Worm (Caenorhabditis elegans) whole organism, L4/young adult: ENCODE data around the gene W02B12.1.
A peak's percentile ranks its signal among the peaks of the same experiment; 100 is the strongest.
"Not testable (repeated sequence)": the region's sequence is repeated elsewhere in the genome, so short reads cannot be mapped to it uniquely, and the experiment has no call there.

ENCODE experiments used
- W03F9.2 ChIP-seq: fragments of 150-350 bp; optimal IDR thresholded peaks from 2 replicates; lab custom pipeline; 2014; ENCODE audit warnings: missing biosample characterization, missing genetic modification characterization
- dao-5 ChIP-seq: sonication (generic microtip); optimal IDR thresholded peaks from 2 replicates; lab custom pipeline; 2016; ENCODE audit warnings: missing genotype, missing genetic modification characterization, moderate library complexity, missing compliant biosample characterization
- him-1 ChIP-seq: sonication (generic microtip); optimal IDR thresholded peaks from 2 replicates; lab custom pipeline; 2016; ENCODE audit warnings: missing genotype, missing genetic modification reagents, missing genetic modification characterization, missing compliant biosample characterization

Gene W02B12.1

DNA sequence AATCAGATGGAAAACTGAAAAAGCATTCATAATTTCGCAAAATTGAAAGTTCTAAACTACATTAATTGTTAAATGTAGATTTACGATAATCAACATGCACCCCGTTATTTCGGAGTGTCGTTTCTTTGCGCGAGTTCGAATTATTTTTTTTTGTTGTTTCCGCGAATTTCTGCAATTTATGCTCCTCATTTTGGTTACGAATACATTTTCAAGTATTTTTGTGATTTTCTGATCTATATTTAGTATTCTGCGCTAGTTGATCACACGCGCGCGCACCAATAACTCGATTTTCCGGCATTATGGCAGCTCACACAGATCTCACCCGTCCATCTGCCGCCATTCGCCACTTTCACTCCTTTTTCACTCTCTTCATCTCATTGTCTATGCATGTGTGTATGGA, 8.6 kb upstream of the W02B12.1 start, which contains the start of gene VW02B12L.2:
Gene VW02B12L.2 (minus strand): TSS at position 65 of the 400 bp plus-strand sequence.
- TF ChIP-seq W03F9.2 (tag; lab: Kevin White, UChicago) (no peak), dao-5 (no peak), him-1 (tag; lab: Kevin White, UChicago) (no peak)

DNA sequence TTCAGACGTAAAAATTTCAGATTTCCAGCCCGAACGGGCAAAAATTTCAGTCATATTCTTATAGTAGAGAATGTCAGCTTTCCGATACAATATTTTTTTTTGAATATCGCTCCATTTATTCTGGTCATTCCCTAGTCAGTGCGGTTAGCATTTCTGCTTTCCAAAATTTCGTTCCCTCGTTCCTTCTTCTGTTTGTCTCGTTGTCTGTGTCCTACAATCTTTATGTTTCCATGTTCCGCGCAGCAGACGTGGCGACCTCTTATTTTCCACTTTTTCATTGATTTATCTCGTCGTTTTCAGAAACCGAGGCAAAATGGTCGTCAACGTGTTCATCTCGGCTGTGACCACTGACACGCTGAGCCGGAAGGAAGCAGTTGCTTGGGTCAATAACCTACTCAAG, 6.4 kb upstream of the W02B12.1 start, which contains the start of gene ebp-2:
Gene ebp-2 (plus strand): TSS at position 301 of the 400 bp plus-strand sequence.
- TF ChIP-seq him-1 (tag; lab: Kevin White, UChicago); dao-5; W03F9.2 (tag; lab: Kevin White, UChicago): not testable (repeated sequence)

DNA sequence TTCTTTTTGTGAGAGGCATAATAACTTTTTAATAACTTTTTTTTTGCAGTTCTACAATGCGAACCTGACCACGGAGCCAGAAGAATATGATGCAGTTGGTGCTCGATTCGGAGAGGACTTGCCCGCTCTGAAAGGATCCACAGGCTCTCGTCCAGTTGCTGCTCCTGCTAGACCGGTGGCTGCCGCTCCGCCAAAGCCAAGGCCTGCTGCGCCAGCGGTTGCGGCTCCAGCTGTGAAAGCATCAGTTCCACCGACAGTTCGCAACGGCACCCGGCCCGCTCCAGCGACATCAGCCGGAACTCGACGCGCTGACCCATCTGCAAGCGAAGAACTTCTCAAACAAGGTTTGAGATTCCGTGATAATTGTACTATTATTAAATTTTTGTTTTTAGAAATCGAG, 5.7 kb upstream of the W02B12.1 start:
- TF ChIP-seq W03F9.2 (tag; lab: Kevin White, UChicago) (no peak), him-1 (tag; lab: Kevin White, UChicago) (no peak), dao-5 (no peak)

DNA sequence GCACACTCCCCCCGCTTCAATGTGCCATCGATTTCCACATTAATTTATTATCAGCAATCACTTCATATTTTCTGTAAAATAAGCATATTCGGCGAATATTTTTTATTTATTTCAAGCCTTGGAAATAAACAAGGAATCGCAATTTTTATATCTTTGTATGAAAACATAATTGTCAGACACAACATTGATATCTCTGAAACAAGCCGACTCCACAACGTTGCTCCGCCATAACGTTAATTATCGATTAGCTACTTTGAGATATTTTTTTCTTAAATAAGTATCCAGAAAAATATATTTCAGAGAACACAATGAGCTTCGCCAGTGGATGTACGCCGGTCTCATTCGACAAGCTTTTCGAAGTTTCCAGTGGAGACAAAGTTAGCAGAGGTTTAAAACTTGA, 5.0 kb upstream of the W02B12.1 start, which contains the start of gene adbp-1:
Gene adbp-1 (plus strand): TSS at position 301 of the 400 bp plus-strand sequence.
- TF ChIP-seq dao-5 (no peak), him-1 (tag; lab: Kevin White, UChicago) (no peak), W03F9.2 (tag; lab: Kevin White, UChicago) (no peak)

DNA sequence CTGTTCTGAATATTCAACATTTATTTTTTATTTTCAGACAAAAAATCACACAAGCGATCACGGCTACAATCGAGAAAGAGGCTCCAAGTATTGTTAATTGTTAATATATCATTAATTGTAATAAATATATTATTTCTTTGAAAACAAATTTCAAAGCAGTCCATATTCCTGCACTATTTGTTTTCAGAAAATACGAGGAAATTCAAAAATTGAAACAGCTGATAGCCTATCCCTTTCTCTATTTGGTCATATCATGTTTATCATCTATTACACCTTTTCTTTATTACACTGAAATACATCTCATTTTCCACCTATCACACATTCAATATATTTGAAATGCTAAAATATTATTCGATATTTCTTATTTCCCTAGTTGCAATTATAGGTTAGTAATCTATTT, 3.8 kb upstream of the W02B12.1 start, which contains the start of gene W02B12.13:
Gene W02B12.13 (plus strand): TSS at position 301 of the 400 bp plus-strand sequence.
- TF ChIP-seq W03F9.2 (tag; lab: Kevin White, UChicago) = no peak
- TF ChIP-seq dao-5 = no peak
- TF ChIP-seq him-1 (tag; lab: Kevin White, UChicago) = no peak

DNA sequence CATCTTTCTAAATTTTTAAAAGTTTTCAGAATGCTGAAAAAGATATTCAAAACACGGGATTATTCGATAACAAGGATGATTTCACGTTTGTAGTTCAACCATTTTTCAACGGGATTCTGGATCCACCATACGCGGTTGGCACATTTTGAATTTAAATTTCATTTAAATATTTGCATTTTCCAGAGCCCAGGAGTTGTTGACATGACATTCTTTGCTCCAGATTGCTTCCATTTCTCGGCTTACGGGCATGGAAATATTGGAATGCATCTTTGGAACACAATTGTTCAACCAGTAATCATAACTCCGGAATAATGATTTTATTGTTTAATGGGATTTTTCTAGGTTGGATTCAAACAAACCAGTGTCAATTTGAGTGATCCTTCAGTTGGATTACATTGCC, 2.1 kb downstream of the W02B12.1 start:
- TF ChIP-seq dao-5 = no peak
- TF ChIP-seq him-1 (tag; lab: Kevin White, UChicago) = no peak
- no peak for TF ChIP-seq W03F9.2 (tag; lab: Kevin White, UChicago)

DNA sequence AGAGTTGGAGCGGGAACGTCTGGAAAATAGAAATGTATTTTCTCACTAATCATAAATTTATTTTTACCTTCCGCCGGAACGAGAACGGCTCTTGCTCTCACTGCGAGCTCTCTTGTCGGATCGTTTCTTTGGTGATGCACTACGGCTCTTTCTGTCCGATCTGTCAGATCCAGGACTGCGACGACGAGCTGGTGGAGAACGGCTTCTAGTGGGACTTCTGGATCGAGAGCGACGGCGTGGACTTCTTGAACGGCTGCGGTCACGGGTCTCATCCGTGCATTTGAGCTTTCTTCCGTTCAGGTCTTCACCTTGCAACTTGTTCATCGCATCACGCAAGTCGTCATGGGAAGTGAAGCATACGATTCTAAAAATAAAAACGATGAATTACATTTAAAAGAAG, 2.9 kb downstream of the W02B12.1 start:
- no peak for TF ChIP-seq him-1 (tag; lab: Kevin White, UChicago)
- TF ChIP-seq dao-5 = no peak
- no peak for TF ChIP-seq W03F9.2 (tag; lab: Kevin White, UChicago)

DNA sequence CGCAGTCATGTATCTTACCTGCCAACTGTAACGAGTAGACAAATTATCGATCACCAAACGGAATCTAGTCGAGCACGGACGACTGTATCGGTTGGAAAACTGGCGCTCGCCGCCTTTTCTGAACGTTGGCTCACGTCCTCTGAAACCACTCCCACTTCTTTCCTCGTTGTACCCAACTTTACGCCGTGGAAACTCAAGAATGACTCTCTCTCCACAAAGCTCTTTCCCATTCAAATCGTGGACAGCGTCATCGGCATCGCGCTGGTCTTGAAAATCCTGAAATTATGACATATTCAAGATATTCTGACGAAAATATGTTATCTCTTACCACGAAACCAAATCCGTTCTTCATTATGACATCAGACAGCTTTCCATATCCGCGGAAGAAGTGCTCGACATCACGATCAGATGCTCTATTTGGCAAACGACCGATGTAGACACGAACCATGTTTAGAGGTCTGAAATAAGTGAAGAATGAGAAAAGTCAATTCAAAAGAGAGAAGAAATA, 3.7 kb downstream of the W02B12.1 start, which contains the start of gene rsp-2:
Gene rsp-2 (minus strand): TSS at position 458 of the 508 bp plus-strand sequence.
- TF ChIP-seq dao-5 = no peak
- TF ChIP-seq W03F9.2 (tag; lab: Kevin White, UChicago) = no peak
- no peak for TF ChIP-seq him-1 (tag; lab: Kevin White, UChicago)

DNA sequence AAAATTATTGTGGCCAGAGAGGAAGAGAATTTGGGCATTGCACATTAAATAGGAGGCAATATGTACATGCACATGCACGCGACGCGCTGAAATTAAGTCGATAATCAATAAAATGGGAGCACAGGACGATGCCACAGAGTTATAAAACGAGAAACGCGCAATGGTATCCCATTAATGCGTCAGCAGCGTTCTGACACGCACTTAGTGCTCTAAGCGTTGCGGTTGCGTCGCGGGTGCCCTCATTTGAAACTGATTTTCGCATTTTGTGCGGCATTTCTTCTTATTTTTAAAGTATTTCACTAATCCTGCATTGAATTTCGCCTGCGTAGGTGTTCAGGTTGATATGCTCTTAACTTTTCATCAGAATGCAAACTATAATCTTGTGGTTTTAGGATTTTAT, 4.2 kb downstream of the W02B12.1 start, which contains the start of gene rsp-1:
Gene rsp-1 (plus strand): TSS at position 338 of the 400 bp plus-strand sequence.
- TF ChIP-seq dao-5 (peak; percentile 39), W03F9.2 (tag; lab: Kevin White, UChicago) (peak; percentile 96), him-1 (tag; lab: Kevin White, UChicago) (peak; percentile 64)

DNA sequence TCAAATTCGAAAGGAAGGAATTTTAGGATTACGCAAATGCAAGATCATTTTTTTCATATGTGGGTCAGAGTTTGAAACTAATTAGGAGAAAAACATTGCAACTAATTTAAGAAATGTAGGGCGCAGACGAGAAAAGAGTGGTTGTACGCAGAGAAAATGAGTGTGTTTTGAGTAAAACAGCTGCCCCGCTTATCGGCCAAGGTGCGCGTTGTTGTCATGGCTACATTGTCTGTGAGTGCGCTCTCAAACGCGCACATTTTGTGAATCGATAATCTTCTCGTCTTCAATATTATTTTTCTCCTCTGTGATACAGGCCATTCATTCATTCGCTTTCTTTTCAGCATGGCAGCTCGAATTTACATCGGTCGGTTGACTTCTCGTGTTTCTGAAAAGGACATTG, 4.8 kb downstream of the W02B12.1 start:
- no peak for TF ChIP-seq dao-5
- no peak for TF ChIP-seq him-1 (tag; lab: Kevin White, UChicago)
- TF ChIP-seq W03F9.2 (tag; lab: Kevin White, UChicago) = no peak

DNA sequence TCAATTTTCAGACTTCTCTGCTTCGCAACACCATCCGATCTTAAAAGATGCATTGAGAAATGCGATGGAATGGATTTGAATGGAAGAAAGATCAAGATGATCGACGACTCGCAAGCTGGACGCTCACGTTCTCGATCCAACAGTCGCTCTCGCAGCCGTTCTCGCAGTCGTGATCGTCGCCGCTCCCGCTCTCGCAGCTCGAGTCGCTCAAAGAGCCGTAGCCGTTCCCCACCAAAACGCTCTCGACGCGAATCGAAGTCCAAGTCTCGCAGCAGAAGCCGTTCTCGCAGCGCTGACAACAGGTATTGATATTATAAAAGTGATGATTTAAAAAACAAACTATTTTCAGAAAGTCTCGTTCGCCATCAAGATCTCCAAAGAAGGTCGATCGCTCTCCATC, 6.3 kb downstream of the W02B12.1 start:
- TF ChIP-seq dao-5 (no peak), him-1 (tag; lab: Kevin White, UChicago) (no peak), W03F9.2 (tag; lab: Kevin White, UChicago) (no peak)

DNA sequence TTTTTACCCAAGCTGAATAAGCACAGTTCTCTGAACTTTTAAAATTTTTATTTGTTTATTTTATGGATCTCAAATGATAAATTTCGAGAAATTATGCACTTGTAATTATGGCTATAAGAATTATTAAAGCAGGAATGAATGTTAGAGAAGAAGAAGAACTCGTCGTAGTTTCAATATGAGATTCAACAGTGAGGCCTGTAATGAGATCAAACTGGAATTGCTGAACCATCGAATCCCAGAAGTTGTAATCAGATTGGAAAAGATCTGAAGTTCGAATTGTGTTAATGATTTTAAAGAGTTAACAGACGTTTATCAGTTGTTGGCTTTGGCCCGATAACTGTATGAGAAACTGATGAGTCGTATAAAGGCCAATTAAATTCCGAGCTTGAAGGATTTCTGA, 6.9 kb downstream of the W02B12.1 start:
- no peak for TF ChIP-seq W03F9.2 (tag; lab: Kevin White, UChicago)
- TF ChIP-seq him-1 (tag; lab: Kevin White, UChicago) = no peak
- no peak for TF ChIP-seq dao-5

DNA sequence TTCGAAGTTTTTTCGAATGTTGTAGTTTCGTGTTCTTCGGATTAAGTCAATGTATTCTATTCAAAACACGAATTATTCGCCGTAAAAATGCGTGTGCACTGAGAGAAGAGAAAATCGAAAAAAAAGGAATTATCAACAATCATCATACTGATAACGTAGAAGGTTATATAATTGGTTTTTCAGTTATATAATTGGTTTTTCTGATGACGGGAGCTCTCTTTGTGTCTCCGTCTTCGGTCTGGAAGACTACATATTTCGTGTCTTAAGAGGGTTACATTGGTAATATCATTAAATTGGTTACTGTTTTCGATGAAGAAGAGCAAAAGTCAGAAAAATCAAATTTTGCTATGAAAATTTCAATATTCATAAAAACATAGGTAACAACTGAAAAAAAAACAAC, 11.1 kb downstream of the W02B12.1 start:
- TF ChIP-seq dao-5 = no peak
- TF ChIP-seq W03F9.2 (tag; lab: Kevin White, UChicago) = no peak
- no peak for TF ChIP-seq him-1 (tag; lab: Kevin White, UChicago)

DNA sequence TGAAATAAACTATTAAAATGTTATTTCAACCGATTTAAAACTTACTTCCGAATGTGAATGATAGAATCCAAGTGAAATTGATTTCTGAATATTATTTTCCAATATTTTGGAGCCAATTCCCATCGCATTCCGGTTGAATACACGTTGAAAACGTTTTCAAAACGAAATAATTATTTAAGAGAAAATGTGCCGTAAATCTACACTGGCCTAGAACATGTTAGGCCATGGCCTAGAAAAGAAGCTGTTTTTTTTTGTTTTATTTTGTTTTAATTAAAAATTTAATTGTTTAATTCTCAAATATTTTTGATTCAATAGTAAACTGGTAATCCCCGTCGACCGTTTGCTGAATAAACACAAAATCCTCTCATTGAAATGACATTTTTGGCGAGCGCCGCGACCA, 15.1 kb downstream of the W02B12.1 start:
- no peak for TF ChIP-seq W03F9.2 (tag; lab: Kevin White, UChicago)
- no peak for TF ChIP-seq him-1 (tag; lab: Kevin White, UChicago)
- TF ChIP-seq dao-5 = no peak
